Worm (Caenorhabditis elegans) whole organism, L4 larva: ENCODE measurements around the gene nspg-9.
"Not testable (repeated sequence)": the region's sequence is repeated elsewhere in the genome, so short reads cannot be mapped to it uniquely, and the experiment has no call there.

Experiments
- F37D6.2 ChIP-seq: sonication (generic microtip); optimal IDR thresholded peaks from 2 replicates; lab custom pipeline; 2016; ENCODE audit warnings: mild to moderate bottlenecking, missing genetic modification characterization, missing compliant biosample characterization
- F49E8.2 ChIP-seq: sonication (generic microtip); optimal IDR thresholded peaks from 2 replicates; lab custom pipeline; 2016; ENCODE audit warnings: missing compliant biosample characterization, mild to moderate bottlenecking, missing genetic modification characterization, borderline replicate concordance
- R02D3.7 ChIP-seq: fragments of 150-350 bp; sonication (generic microtip); optimal IDR thresholded peaks from 3 replicates; lab custom pipeline; 2014; ENCODE audit warnings: missing biosample characterization, missing genetic modification characterization
- T20F7.1 ChIP-seq: fragments of 200-800 bp; sonication (Bioruptor generic); optimal IDR thresholded peaks from 2 replicates; lab custom pipeline; 2018; ENCODE audit warnings: mild to moderate bottlenecking, missing genetic modification characterization, missing compliant biosample characterization
- T26A8.4 ChIP-seq: fragments of 200-800 bp; sonication (Bioruptor generic); IDR thresholded peaks from 2 replicates; pipeline ENCODE4 v1.3.6; 2022; ENCODE audit warnings: missing genetic modification characterization, missing compliant biosample characterization
- ZK337.2 ChIP-seq: fragments of 200-800 bp; sonication (Bioruptor generic); IDR thresholded peaks from 2 replicates; pipeline ENCODE4 v1.3.6; 2022; ENCODE audit warnings: missing genetic modification reagents, missing genetic modification characterization, missing compliant biosample characterization
- ZK546.5 ChIP-seq, 2 experiments: sonication (generic microtip); optimal IDR thresholded peaks; 2 replicates each; lab custom pipeline; 2017; ENCODE audit warnings: missing biosample characterization in 2 of 2, missing genetic modification characterization in 2 of 2
- aha-1 ChIP-seq: fragments of 150-350 bp; peaks from one replicate; lab custom pipeline; 2014; ENCODE audit warnings: missing biosample characterization, missing genetic modification characterization
- aly-2 ChIP-seq: sonication (generic microtip); optimal IDR thresholded peaks from 2 replicates; lab custom pipeline; 2018; ENCODE audit warnings: missing biosample characterization, missing genetic modification characterization
- arid-1 ChIP-seq: fragments of 200-800 bp; sonication (Bioruptor generic); conservative IDR thresholded peaks from 2 replicates; pipeline ENCODE4 v1.3.6; 2022; ENCODE audit warnings: missing genetic modification reagents, missing genetic modification characterization, missing compliant biosample characterization
- ceh-28 ChIP-seq: fragments of 150-350 bp; optimal IDR thresholded peaks from 2 replicates; lab custom pipeline; 2014; ENCODE audit warnings: missing biosample characterization, missing genetic modification reagents, missing genetic modification characterization
- ceh-82 ChIP-seq: sonication (generic microtip); optimal IDR thresholded peaks from 2 replicates; lab custom pipeline; 2017; ENCODE audit warnings: missing biosample characterization, missing genetic modification characterization
- daf-16 ChIP-seq, 3 experiments: sonication (generic microtip); optimal IDR thresholded peaks; 2 replicates each; lab custom pipeline; 2016 to 2017; ENCODE audit warnings: missing genetic modification characterization in 3 of 3, missing genetic modification reagents in 3 of 3, mild to moderate bottlenecking in 2 of 3, missing compliant biosample characterization in 2 of 3, missing biosample characterization in 1 of 3, moderate library complexity in 1 of 3
- dmd-6 ChIP-seq: fragments of 200-800 bp; sonication (Bioruptor generic); IDR thresholded peaks from 2 replicates; pipeline ENCODE4 v1.3.6; 2022; ENCODE audit warnings: missing genetic modification reagents, missing genetic modification characterization, missing compliant biosample characterization
- dpl-1 ChIP-seq: fragments of 150-350 bp; optimal IDR thresholded peaks from 2 replicates; lab custom pipeline; 2014; ENCODE audit warnings: missing biosample characterization, missing genetic modification reagents, missing genetic modification characterization
- dve-1 ChIP-seq: sonication (generic microtip); optimal IDR thresholded peaks from 2 replicates; lab custom pipeline; 2017; ENCODE audit warnings: antibody characterized with exemption, mild to moderate bottlenecking, missing genetic modification characterization, missing compliant biosample characterization; ENCODE audit not compliant: insufficient read depth
- egl-43 ChIP-seq: fragments of 200-800 bp; sonication (Bioruptor generic); IDR thresholded peaks from 2 replicates; pipeline ENCODE4 v1.3.6; 2022; ENCODE audit warnings: missing genetic modification reagents, missing genetic modification characterization, missing compliant biosample characterization
- fkh-10 ChIP-seq: fragments of 150-350 bp; optimal IDR thresholded peaks from 2 replicates; lab custom pipeline; 2014; ENCODE audit warnings: missing biosample characterization, missing genetic modification reagents, missing genetic modification characterization
- fos-1 ChIP-seq: fragments of 150-350 bp; optimal IDR thresholded peaks from 2 replicates; lab custom pipeline; 2014; ENCODE audit warnings: missing biosample characterization, missing genetic modification characterization
- hlh-11 ChIP-seq: fragments of 200-800 bp; sonication (Bioruptor generic); optimal IDR thresholded peaks from 2 replicates; lab custom pipeline; 2018; ENCODE audit warnings: mild to moderate bottlenecking, missing genetic modification characterization, missing compliant biosample characterization
- hlh-30 ChIP-seq: sonication (generic microtip); optimal IDR thresholded peaks from 2 replicates; lab custom pipeline; 2017; ENCODE audit warnings: antibody characterized with exemption, mild to moderate bottlenecking, missing genetic modification characterization, missing compliant biosample characterization; ENCODE audit not compliant: insufficient read depth
- lin-29 ChIP-seq: fragments of 200-800 bp; sonication (Bioruptor generic); IDR thresholded peaks from 2 replicates; pipeline ENCODE4 v1.3.6; 2022; ENCODE audit warnings: missing genetic modification reagents, missing genetic modification characterization, missing compliant biosample characterization
- lin-38 ChIP-seq: fragments of 200-800 bp; sonication (Bioruptor generic); IDR thresholded peaks from 2 replicates; pipeline ENCODE4 v1.3.6; 2022; ENCODE audit warnings: missing genetic modification reagents, missing genetic modification characterization, missing compliant biosample characterization
- mdt-29 ChIP-seq: fragments of 200-800 bp; sonication (Bioruptor generic); IDR thresholded peaks from 2 replicates; pipeline ENCODE4 v1.3.6; 2022; ENCODE audit warnings: missing genetic modification reagents, missing genetic modification characterization, missing compliant biosample characterization
- mxl-3 ChIP-seq: fragments of 200-800 bp; sonication (Bioruptor generic); optimal IDR thresholded peaks from 2 replicates; lab custom pipeline; 2018; ENCODE audit warnings: mild to moderate bottlenecking, missing genetic modification characterization, missing compliant biosample characterization
- nhr-102 ChIP-seq: sonication (generic microtip); optimal IDR thresholded peaks from 2 replicates; lab custom pipeline; 2016; ENCODE audit warnings: mild to moderate bottlenecking, missing genetic modification characterization, moderate library complexity, missing compliant biosample characterization
- nhr-237 ChIP-seq: sonication (generic microtip); optimal IDR thresholded peaks from 2 replicates; lab custom pipeline; 2017; ENCODE audit warnings: missing biosample characterization, missing genetic modification characterization
- nhr-25 ChIP-seq: sonication (generic microtip); optimal IDR thresholded peaks from 2 replicates; lab custom pipeline; 2017; ENCODE audit warnings: missing genetic modification characterization, mild to moderate bottlenecking, missing compliant biosample characterization, antibody characterized with exemption, moderate library complexity, borderline replicate concordance; ENCODE audit not compliant: insufficient read depth
- nhr-28 ChIP-seq: fragments of 150-350 bp; optimal IDR thresholded peaks from 2 replicates; lab custom pipeline; 2014; ENCODE audit warnings: missing biosample characterization, missing genetic modification characterization
- nhr-42 ChIP-seq: fragments of 200-800 bp; sonication (Bioruptor generic); IDR thresholded peaks from 2 replicates; pipeline ENCODE4 v1.3.6; 2022; ENCODE audit warnings: missing genetic modification characterization, missing compliant biosample characterization
- nhr-48 ChIP-seq: sonication (generic microtip); optimal IDR thresholded peaks from 2 replicates; lab custom pipeline; 2016; ENCODE audit warnings: mild to moderate bottlenecking, missing genetic modification characterization, missing compliant biosample characterization
- nhr-6 ChIP-seq: fragments of 150-350 bp; optimal IDR thresholded peaks from 2 replicates; lab custom pipeline; 2014; ENCODE audit warnings: missing biosample characterization, missing genetic modification characterization
- nhr-77 ChIP-seq: fragments of 150-350 bp; optimal IDR thresholded peaks from 2 replicates; lab custom pipeline; 2014; ENCODE audit warnings: missing biosample characterization, missing genetic modification characterization
- php-3 ChIP-seq: fragments of 200-800 bp; sonication (Bioruptor generic); IDR thresholded peaks from 2 replicates; pipeline ENCODE4 v1.3.6; 2022; ENCODE audit warnings: missing genetic modification reagents, missing genetic modification characterization, missing compliant biosample characterization
- rbr-2 ChIP-seq: sonication (generic microtip); optimal IDR thresholded peaks from 2 replicates; lab custom pipeline; 2016; ENCODE audit warnings: missing genotype, missing genetic modification characterization, missing compliant biosample characterization
- snpc-1.2 ChIP-seq: fragments of 200-800 bp; sonication (Bioruptor generic); IDR thresholded peaks from 2 replicates; pipeline ENCODE4 v1.3.6; 2022; ENCODE audit warnings: missing genetic modification reagents, missing genetic modification characterization, missing compliant biosample characterization
- snpc-4 ChIP-seq: fragments of 150-350 bp; optimal IDR thresholded peaks from 2 replicates; lab custom pipeline; 2014; ENCODE audit warnings: missing biosample characterization, missing genetic modification characterization
- tag-97 ChIP-seq: fragments of 200-800 bp; sonication (Bioruptor generic); IDR thresholded peaks from 2 replicates; pipeline ENCODE4 v1.3.6; 2022; ENCODE audit warnings: missing genetic modification characterization, missing compliant biosample characterization
- unc-62 ChIP-seq, 3 experiments: fragments of 150-350 bp in 1 of 3; sonication (generic microtip); optimal IDR thresholded peaks in 2 of 3; peaks in 1 of 3; 1 replicate in 1 of 3; 2 replicates in 2 of 3; lab custom pipeline; 2014 to 2017; ENCODE audit warnings: missing biosample characterization in 3 of 3, missing genetic modification characterization in 3 of 3, missing genetic modification reagents in 3 of 3, missing genotype in 1 of 3
- zfp-3 ChIP-seq: fragments of 200-800 bp; sonication (Bioruptor generic); conservative IDR thresholded peaks from 2 replicates; pipeline ENCODE4 v1.3.6; 2022; ENCODE audit warnings: missing genetic modification reagents, missing genetic modification characterization, missing compliant biosample characterization
- zip-2 ChIP-seq: fragments of 150-350 bp; optimal IDR thresholded peaks from 2 replicates; lab custom pipeline; 2014; ENCODE audit warnings: missing biosample characterization, missing genetic modification characterization
- ztf-7 ChIP-seq: fragments of 150-350 bp; optimal IDR thresholded peaks from 2 replicates; lab custom pipeline; 2014; ENCODE audit warnings: missing biosample characterization, missing genetic modification characterization

Gene nspg-9

DNA sequence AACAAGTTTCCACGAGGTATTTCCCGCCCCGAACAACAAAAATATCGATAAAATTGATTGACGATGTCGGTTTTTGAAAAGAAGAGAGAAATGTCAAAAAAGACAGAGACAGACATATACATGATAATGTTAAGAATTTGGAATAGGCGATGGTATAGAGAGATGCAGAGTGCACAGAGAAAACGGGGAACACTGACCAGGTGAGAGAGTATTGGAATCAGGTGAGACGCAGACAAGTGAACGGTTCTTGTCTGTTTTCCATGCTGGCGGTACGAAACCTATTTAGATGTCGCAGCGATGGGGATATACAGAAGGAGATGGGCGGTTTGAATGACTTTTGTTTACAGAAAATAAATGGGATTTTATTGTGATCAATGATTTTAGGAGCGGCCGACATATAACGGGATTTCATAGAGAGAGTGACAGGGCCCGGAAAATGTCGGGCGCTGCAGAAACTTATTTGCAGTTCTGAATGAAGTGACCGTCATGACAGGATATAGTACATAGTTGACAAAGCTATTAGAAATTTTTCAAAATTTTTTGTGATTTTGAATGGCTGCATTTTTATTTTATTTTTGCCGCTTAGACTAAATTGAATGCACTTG lies 11.4 kb upstream of the nspg-9 start:
- peak; percentile 8 for TF ChIP-seq nhr-48 (tag; lab: Kevin White, UChicago)
- no peak for TF ChIP-seq nhr-102
- peak; percentile 9 for TF ChIP-seq nhr-25 (tag; lab: Kevin White, UChicago)
- peak; percentile 9 for TF ChIP-seq rbr-2 (tag; lab: Kevin White, UChicago)
- TF ChIP-seq hlh-30 (tag; lab: Kevin White, UChicago): peak; percentile 17
- no peak for TF ChIP-seq zip-2 (tag; lab: Kevin White, UChicago)
- TF ChIP-seq unc-62 (GFP tag; optimal IDR thresholded peaks at IDR 0.05 in 1 of 2; lab: Kevin White, UChicago): peak in 1 of 2 experiments; percentile 34
- TF ChIP-seq unc-62 (tag; optimal IDR thresholded peaks at IDR 0.05; lab: Kevin White, UChicago): no peak
- TF ChIP-seq nhr-6 (tag; lab: Kevin White, UChicago): peak; percentile 23
- peak; percentile 13 for TF ChIP-seq dpl-1 (GFP tag; lab: Kevin White, UChicago)
- no peak for TF ChIP-seq fkh-10
- TF ChIP-seq php-3: peak; percentile 48; the same call in 1 of the 2 replicates
- peak; percentile 65 for TF ChIP-seq ztf-7
- TF ChIP-seq aha-1 (tag; lab: Kevin White, UChicago): peak; percentile 18
- TF ChIP-seq snpc-4: peak; percentile 66
- TF ChIP-seq T20F7.1 (GFP tag; lab: Kevin White, UChicago): no peak
- peak; percentile 49 for TF ChIP-seq dve-1 (tag; lab: Kevin White, UChicago)
- TF ChIP-seq mxl-3: peak; percentile 76
- TF ChIP-seq F37D6.2: no peak
- peak; percentile 29 for TF ChIP-seq nhr-28 (tag; lab: Kevin White, UChicago)
- no peak for TF ChIP-seq daf-16 (GFP tag; optimal IDR thresholded peaks at IDR 0.05; lab: Kevin White, UChicago)
- TF ChIP-seq daf-16 (tag; optimal IDR thresholded peaks at IDR 0.05; lab: Kevin White, UChicago): peak; percentile 42
- 0 out of 2 replicates have a peak, but pooled peaks have one; percentile 22 for TF ChIP-seq dmd-6 (GFP tag; lab: Robert Waterston, UW)
- no peak for TF ChIP-seq aly-2 (tag; lab: Kevin White, UChicago)

DNA sequence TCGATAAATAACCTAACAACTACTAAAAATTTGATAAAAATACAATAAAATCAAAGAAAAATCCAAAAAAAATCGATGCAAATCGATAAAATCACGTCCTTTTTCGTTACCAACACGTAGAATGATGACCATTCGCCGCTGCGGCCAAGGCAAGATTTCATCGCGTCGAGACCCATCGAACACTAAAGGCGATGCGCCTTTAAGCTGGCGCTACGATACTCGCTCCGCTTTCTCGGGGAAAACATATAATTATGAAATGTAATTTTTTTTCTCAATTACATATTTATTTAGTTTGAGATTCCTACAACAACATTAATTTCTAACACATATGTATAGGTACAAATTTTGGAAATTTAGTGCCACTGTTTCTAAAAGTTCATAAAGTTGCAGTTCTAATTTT lies 1.6 kb upstream of the nspg-9 start:
- peak; percentile 91 for TF ChIP-seq snpc-1.2 (GFP tag; lab: Robert Waterston, UW)

DNA sequence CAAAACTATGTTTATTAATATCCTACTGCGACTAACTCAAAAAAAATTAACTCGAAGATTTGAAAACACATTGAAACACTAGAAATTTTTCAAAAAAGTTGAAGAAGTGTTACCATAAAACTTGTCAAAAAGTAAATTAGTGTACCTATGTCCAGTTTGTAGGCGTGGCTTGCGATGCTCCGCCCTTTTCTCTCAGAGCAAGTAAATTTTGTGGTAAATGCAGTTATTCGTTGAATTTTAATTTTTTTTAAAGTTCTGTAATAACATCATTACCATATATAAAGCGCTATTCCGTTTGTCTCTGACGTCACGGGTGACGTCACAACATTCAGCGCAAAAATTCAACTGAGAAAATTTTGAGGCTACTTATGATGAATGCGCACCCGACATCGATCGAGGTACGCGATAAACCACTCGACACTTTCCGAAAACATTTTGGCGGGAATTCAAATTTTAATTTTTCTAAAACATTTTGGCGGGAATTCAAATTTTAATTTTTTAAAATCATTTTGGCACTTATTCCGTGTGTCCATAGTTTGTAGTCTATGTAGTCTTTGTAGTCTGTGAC lies 4.1 kb downstream of the nspg-9 start:
- TF ChIP-seq arid-1 (GFP tag; lab: Robert Waterston, UW): 0 out of 2 replicates have a peak, but pooled peaks have one; percentile 9
- TF ChIP-seq daf-16 (GFP tag; optimal IDR thresholded peaks at IDR 0.05; lab: Kevin White, UChicago): not testable (repeated sequence)
- peak; percentile 1 for TF ChIP-seq daf-16 (tag; optimal IDR thresholded peaks at IDR 0.05; lab: Kevin White, UChicago)
- TF ChIP-seq F49E8.2 (tag; lab: Kevin White, UChicago): peak; percentile 73
- peak; percentile 96 for TF ChIP-seq snpc-1.2 (GFP tag; lab: Robert Waterston, UW)
- 0 out of 2 replicates have a peak, but pooled peaks have one; percentile 41 for TF ChIP-seq mdt-29
- TF ChIP-seq lin-38 (GFP tag; lab: Robert Waterston, UW): 0 out of 2 replicates have a peak, but pooled peaks have one; percentile 18

DNA sequence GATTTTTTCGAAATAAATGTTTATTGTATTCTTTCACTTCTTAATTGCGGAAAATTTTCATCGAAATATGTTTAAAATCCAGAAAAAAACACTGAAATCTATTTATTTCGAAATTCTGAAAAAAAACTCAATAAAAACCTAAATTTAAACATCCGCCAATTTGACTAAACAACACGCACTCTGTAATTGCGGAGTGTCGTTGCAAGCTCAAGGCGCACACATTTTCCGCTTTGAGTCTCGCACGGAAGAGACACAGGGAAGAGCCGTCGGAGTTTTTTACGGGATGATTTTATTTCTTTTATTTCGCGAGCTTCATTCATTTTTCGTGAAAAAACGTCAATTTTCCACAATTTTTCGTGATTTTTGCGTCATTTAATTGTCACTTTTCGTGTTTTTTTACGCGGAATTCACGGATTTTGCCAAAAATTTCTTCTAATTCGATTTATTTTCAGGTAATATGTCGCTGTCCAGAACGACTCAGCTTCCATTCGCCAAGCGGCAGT lies 7.4 kb downstream of the nspg-9 start, which contains the start of gene dld-1:
Gene dld-1 (plus strand): TSS at position 453 of the 503 bp plus-strand sequence.
- TF ChIP-seq hlh-11 (tag; lab: Kevin White, UChicago) (peak; percentile 84), nhr-42 (GFP tag; lab: Robert Waterston, UW) (no peak), fos-1 (no peak), T20F7.1 (GFP tag; lab: Kevin White, UChicago) (peak; percentile 100), egl-43 (GFP tag; lab: Robert Waterston, UW) (no peak; the same call in 1 of the 2 replicates), nhr-77 (tag; lab: Kevin White, UChicago) (peak; percentile 97), R02D3.7 (tag; lab: Kevin White, UChicago) (peak; percentile 95), ZK546.5 (tag; optimal IDR thresholded peaks at IDR 0.05; lab: Kevin White, UChicago) (peak in 1 of 2 experiments; percentile 65), tag-97 (no peak), F37D6.2 (peak; percentile 82), snpc-4 (peak; percentile 69), dmd-6 (GFP tag; lab: Robert Waterston, UW) (peak; percentile 70), aly-2 (tag; lab: Kevin White, UChicago) (no peak), zfp-3 (GFP tag; lab: Robert Waterston, UW) (0 out of 2 replicates have a peak, but pooled peaks have one; percentile 33), ZK337.2 (GFP tag; lab: Robert Waterston, UW) (no peak), ceh-28 (tag; lab: Kevin White, UChicago) (no peak), T26A8.4 (GFP tag; lab: Robert Waterston, UW) (peak; percentile 87; the same call in 1 of the 2 replicates), hlh-30 (tag; lab: Kevin White, UChicago) (peak; percentile 97), ceh-82 (tag; lab: Kevin White, UChicago) (no peak), nhr-237 (tag; lab: Kevin White, UChicago) (no peak), lin-29 (peak; percentile 47; the same call in 1 of the 2 replicates)
